Worm (Caenorhabditis elegans) whole organism, young adult: ENCODE measurements around the gene grl-23.

ENCODE experiments used
- C17E4.6 ChIP-seq: fragments of 200-800 bp; sonication (Bioruptor generic); IDR thresholded peaks from 2 replicates; pipeline ENCODE4 v1.3.6; 2022; ENCODE audit warnings: missing genetic modification reagents, missing genetic modification characterization, missing compliant biosample characterization
- F22D6.2 ChIP-seq: sonication (generic microtip); optimal IDR thresholded peaks from 2 replicates; lab custom pipeline; 2016; ENCODE audit warnings: mild to moderate bottlenecking, missing genetic modification characterization, missing compliant biosample characterization
- F23B12.7 ChIP-seq: sonication (generic microtip); optimal IDR thresholded peaks from 2 replicates; lab custom pipeline; 2017; ENCODE audit warnings: missing genetic modification characterization, mild to moderate bottlenecking, missing compliant biosample characterization, antibody characterized with exemption, moderate library complexity; ENCODE audit not compliant: insufficient read depth
- F33H1.4 ChIP-seq: fragments of 200-800 bp; sonication (Bioruptor generic); IDR thresholded peaks from 2 replicates; pipeline ENCODE4 v1.3.6; 2022; ENCODE audit warnings: missing genetic modification reagents, missing genetic modification characterization, missing compliant biosample characterization
- F37B4.10 ChIP-seq: fragments of 200-800 bp; sonication (Bioruptor generic); IDR thresholded peaks from 2 replicates; pipeline ENCODE4 v1.3.6; 2022; ENCODE audit warnings: missing genetic modification characterization, missing compliant biosample characterization
- F39B2.1 ChIP-seq: fragments of 200-800 bp; sonication (Bioruptor generic); IDR thresholded peaks from 2 replicates; pipeline ENCODE4 v1.3.6; 2022; ENCODE audit warnings: missing genetic modification reagents, missing genetic modification characterization, missing compliant biosample characterization
- K12H6.12 ChIP-seq: fragments of 200-800 bp; sonication (Bioruptor generic); optimal IDR thresholded peaks from 2 replicates; lab custom pipeline; 2018; ENCODE audit warnings: mild to moderate bottlenecking, missing genetic modification characterization, missing compliant biosample characterization
- T07F8.4 ChIP-seq: sonication (generic microtip); optimal IDR thresholded peaks from 2 replicates; lab custom pipeline; 2016; ENCODE audit warnings: mild to moderate bottlenecking, missing genetic modification characterization, moderate library complexity, missing compliant biosample characterization
- Y53G8AR.9 ChIP-seq: fragments of 200-800 bp; sonication (Bioruptor generic); conservative IDR thresholded peaks from 2 replicates; pipeline ENCODE4 v1.3.6; 2022; ENCODE audit warnings: missing genetic modification reagents, missing genetic modification characterization, missing compliant biosample characterization
- Y67H2A.10 ChIP-seq: fragments of 200-800 bp; sonication (Bioruptor generic); conservative IDR thresholded peaks from 2 replicates; pipeline ENCODE4 v1.3.6; 2022; ENCODE audit warnings: missing genetic modification reagents, missing genetic modification characterization, missing compliant biosample characterization
- ZK185.1 ChIP-seq: sonication (generic microtip); optimal IDR thresholded peaks from 2 replicates; lab custom pipeline; 2016; ENCODE audit warnings: mild to moderate bottlenecking, missing genetic modification characterization, missing compliant biosample characterization; ENCODE audit not compliant: poor library complexity, severe bottlenecking
- ama-1 ChIP-seq, 3 experiments: fragments of 150-350 bp in 1 of 3; sonication (generic microtip) in 2 of 3; optimal IDR thresholded peaks; 2 replicates each; lab custom pipeline; 2014 to 2018; ENCODE audit warnings: missing biosample characterization in 2 of 3, missing genetic modification characterization in 2 of 3, missing genetic modification reagents in 2 of 3
- aptf-2 ChIP-seq: fragments of 200-800 bp; sonication (Bioruptor generic); conservative IDR thresholded peaks from 2 replicates; pipeline ENCODE4 v1.3.6; 2022; ENCODE audit warnings: missing genetic modification reagents, missing genetic modification characterization, missing compliant biosample characterization
- atf-7 ChIP-seq: sonication (generic microtip); optimal IDR thresholded peaks from 2 replicates; lab custom pipeline; 2017; ENCODE audit warnings: mild to moderate bottlenecking, missing genetic modification characterization, missing compliant biosample characterization
- attf-3 ChIP-seq: fragments of 200-800 bp; sonication (Bioruptor generic); conservative IDR thresholded peaks from 2 replicates; pipeline ENCODE4 v1.3.6; 2022; ENCODE audit warnings: missing genetic modification reagents, missing genetic modification characterization, missing compliant biosample characterization
- attf-6 ChIP-seq: fragments of 200-800 bp; sonication (Bioruptor generic); IDR thresholded peaks from 2 replicates; pipeline ENCODE4 v1.3.6; 2022; ENCODE audit warnings: missing genetic modification reagents, missing genetic modification characterization, missing compliant biosample characterization
- cebp-1 ChIP-seq, 2 experiments: fragments of 200-800 bp in 1 of 2; sonication (Bioruptor generic) in 1 of 2; sonication (generic microtip) in 1 of 2; IDR thresholded peaks in 1 of 2; optimal IDR thresholded peaks in 1 of 2; 2 replicates each; pipeline versions ENCODE4 v1.3.6 to Lab custom; 2017 to 2022; ENCODE audit warnings: missing compliant biosample characterization in 2 of 2, missing genetic modification characterization in 2 of 2, mild to moderate bottlenecking in 1 of 2, missing genetic modification reagents in 1 of 2, moderate library complexity in 1 of 2
- ceh-40 ChIP-seq: fragments of 200-800 bp; sonication (Bioruptor generic); IDR thresholded peaks from 2 replicates; pipeline ENCODE4 v1.3.6; 2022; ENCODE audit warnings: missing genetic modification characterization, missing compliant biosample characterization
- ceh-79 ChIP-seq: sonication (generic microtip); optimal IDR thresholded peaks from 2 replicates; lab custom pipeline; 2017; ENCODE audit warnings: mild to moderate bottlenecking, missing genetic modification characterization, missing compliant biosample characterization
- ceh-91 ChIP-seq: fragments of 200-800 bp; sonication (Bioruptor generic); IDR thresholded peaks from 2 replicates; pipeline ENCODE4 v1.3.6; 2022; ENCODE audit warnings: missing genetic modification reagents, missing genetic modification characterization, missing compliant biosample characterization
- dpff-1 ChIP-seq: sonication (generic microtip); optimal IDR thresholded peaks from 2 replicates; lab custom pipeline; 2017; ENCODE audit warnings: mild to moderate bottlenecking, missing genetic modification characterization, missing compliant biosample characterization
- efl-1 ChIP-seq: fragments of 150-350 bp; optimal IDR thresholded peaks from 2 replicates; lab custom pipeline; 2014; ENCODE audit warnings: missing biosample characterization, missing genetic modification reagents, missing genetic modification characterization
- ekl-4 ChIP-seq: fragments of 200-800 bp; sonication (Bioruptor generic); IDR thresholded peaks from 2 replicates; pipeline ENCODE4 v1.3.6; 2022; ENCODE audit warnings: missing genetic modification reagents, missing genetic modification characterization, missing compliant biosample characterization
- him-1 ChIP-seq: sonication (generic microtip); optimal IDR thresholded peaks from 2 replicates; lab custom pipeline; 2016; ENCODE audit warnings: missing genotype, missing genetic modification reagents, missing genetic modification characterization, missing compliant biosample characterization
- hlh-26 ChIP-seq: fragments of 200-800 bp; sonication (Bioruptor generic); conservative IDR thresholded peaks from 2 replicates; pipeline ENCODE4 v1.3.6; 2022; ENCODE audit warnings: missing genetic modification reagents, missing genetic modification characterization, missing compliant biosample characterization
- lin-26 ChIP-seq: fragments of 200-800 bp; sonication (Bioruptor generic); IDR thresholded peaks from 2 replicates; pipeline ENCODE4 v1.3.6; 2022; ENCODE audit warnings: missing genetic modification reagents, missing genetic modification characterization, missing compliant biosample characterization
- lir-1 ChIP-seq: fragments of 200-800 bp; sonication (Bioruptor generic); conservative IDR thresholded peaks from 2 replicates; pipeline ENCODE4 v1.3.6; 2022; ENCODE audit warnings: missing genetic modification reagents, missing genetic modification characterization, missing compliant biosample characterization
- madf-10 ChIP-seq: sonication (generic microtip); optimal IDR thresholded peaks from 2 replicates; lab custom pipeline; 2016; ENCODE audit warnings: mild to moderate bottlenecking, missing genetic modification characterization, missing compliant biosample characterization
- madf-8 ChIP-seq: fragments of 200-800 bp; sonication (Bioruptor generic); conservative IDR thresholded peaks from 2 replicates; pipeline ENCODE4 v1.3.6; 2022; ENCODE audit warnings: missing genetic modification reagents, missing genetic modification characterization, missing compliant biosample characterization
- nfya-2 ChIP-seq: fragments of 200-800 bp; sonication (Bioruptor generic); IDR thresholded peaks from 2 replicates; pipeline ENCODE4 v1.3.6; 2022; ENCODE audit warnings: missing genetic modification reagents, missing genetic modification characterization, missing compliant biosample characterization
- nhr-120 ChIP-seq: fragments of 200-800 bp; sonication (Bioruptor generic); IDR thresholded peaks from 2 replicates; pipeline ENCODE4 v1.3.6; 2022; ENCODE audit warnings: missing genetic modification characterization, missing compliant biosample characterization
- nhr-80 ChIP-seq: sonication (generic microtip); optimal IDR thresholded peaks from 2 replicates; lab custom pipeline; 2016; ENCODE audit warnings: missing genetic modification characterization, missing compliant biosample characterization
- nhr-90 ChIP-seq: sonication (generic microtip); optimal IDR thresholded peaks from 2 replicates; lab custom pipeline; 2016; ENCODE audit warnings: missing genotype, mild to moderate bottlenecking, missing genetic modification characterization, missing compliant biosample characterization
- pbrm-1 ChIP-seq: fragments of 200-800 bp; sonication (Bioruptor generic); IDR thresholded peaks from 2 replicates; pipeline ENCODE4 v1.3.6; 2022; ENCODE audit warnings: missing genetic modification reagents, missing genetic modification characterization, missing compliant biosample characterization
- pha-4 ChIP-seq: fragments of 150-350 bp; sonication (generic microtip); optimal IDR thresholded peaks from 2 replicates; lab custom pipeline; 2014; ENCODE audit warnings: missing biosample characterization, missing genetic modification reagents, missing genetic modification characterization
- snpc-1.3 ChIP-seq: sonication (generic microtip); optimal IDR thresholded peaks from 2 replicates; lab custom pipeline; 2017; ENCODE audit warnings: missing genetic modification characterization, mild to moderate bottlenecking, missing compliant biosample characterization, antibody characterized with exemption, moderate library complexity, missing genotype, missing genetic modification reagents; ENCODE audit not compliant: insufficient read depth
- zim-3 ChIP-seq: sonication (generic microtip); optimal IDR thresholded peaks from 2 replicates; lab custom pipeline; 2017; ENCODE audit warnings: mild to moderate bottlenecking, missing genetic modification characterization, moderate library complexity, missing compliant biosample characterization
- ztf-25 ChIP-seq: fragments of 200-800 bp; sonication (Bioruptor generic); IDR thresholded peaks from 2 replicates; pipeline ENCODE4 v1.3.6; 2022; ENCODE audit warnings: missing genetic modification reagents, missing genetic modification characterization, missing compliant biosample characterization
- ztf-3 ChIP-seq: fragments of 200-800 bp; sonication (Bioruptor generic); optimal IDR thresholded peaks from 2 replicates; lab custom pipeline; 2018; ENCODE audit warnings: mild to moderate bottlenecking, missing genetic modification characterization, missing compliant biosample characterization

The grl-23 gene

DNA sequence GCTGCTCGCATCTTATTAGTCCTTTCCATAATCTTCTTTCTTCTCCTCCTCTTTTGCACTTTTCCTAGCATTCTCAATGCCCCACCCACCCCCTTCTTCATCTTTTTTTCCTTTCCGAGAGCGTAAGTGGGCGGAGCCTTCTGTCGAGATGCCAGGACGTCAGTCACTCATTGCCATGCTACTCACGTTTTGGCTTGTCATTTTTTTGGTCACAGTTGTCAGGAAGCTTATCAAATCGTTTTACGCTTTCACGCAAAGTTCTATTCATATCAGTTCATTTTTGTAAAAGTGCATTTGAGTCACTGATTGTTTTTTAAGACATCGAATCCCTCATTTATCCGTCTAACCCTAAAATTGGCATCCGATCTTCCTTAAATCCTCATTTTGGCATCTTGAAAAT, 36.7 kb downstream of the grl-23 start:
- TF ChIP-seq F22D6.2 (tag; lab: Kevin White, UChicago) (no peak), zim-3 (tag; lab: Kevin White, UChicago) (no peak), lin-26 (GFP tag; lab: Robert Waterston, UW) (no peak), nhr-80 (tag; lab: Kevin White, UChicago) (peak; percentile 23), ZK185.1 (tag; lab: Kevin White, UChicago) (peak; percentile 13)

DNA sequence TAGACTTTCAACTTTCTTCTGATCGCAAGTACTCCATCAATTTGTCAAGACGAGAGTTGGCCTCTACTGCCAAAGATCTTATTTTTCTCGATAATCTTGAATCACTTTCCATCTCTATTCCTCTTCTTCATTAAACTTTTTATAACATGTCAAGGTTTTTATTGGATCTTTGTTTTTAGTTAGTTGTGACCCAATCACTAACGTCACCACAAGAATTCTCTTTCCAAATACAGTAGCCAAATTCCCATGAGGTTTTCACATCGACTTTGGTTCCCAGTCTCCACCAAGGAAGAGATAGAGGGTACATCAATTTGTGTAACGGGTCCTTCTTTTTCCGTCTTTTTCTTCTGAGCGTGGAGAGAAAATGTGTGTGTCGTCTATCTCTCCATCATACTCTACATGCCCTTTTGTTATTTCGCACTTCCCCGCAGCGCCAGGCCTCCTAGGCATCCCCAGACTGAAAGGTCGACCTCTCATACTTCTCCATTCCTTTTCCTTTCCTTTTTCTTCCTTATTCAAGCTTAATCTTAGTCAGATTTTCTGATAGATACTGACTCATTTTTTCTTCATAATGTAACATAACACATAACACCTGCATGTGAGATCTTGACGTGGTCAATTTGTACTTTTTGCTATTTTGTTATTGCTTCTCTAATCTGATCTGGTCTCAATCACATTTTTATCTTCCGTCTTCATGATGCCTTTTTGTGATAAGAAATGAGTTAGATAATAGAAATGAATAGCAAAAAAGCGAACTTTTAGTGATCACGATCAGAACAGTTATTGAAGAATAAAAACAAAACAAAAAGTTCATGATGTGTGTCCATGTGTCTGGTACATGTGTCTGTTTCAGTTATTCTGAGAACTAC, 37.5 kb downstream of the grl-23 start:
- TF ChIP-seq madf-10 (tag; lab: Kevin White, UChicago): no peak

DNA sequence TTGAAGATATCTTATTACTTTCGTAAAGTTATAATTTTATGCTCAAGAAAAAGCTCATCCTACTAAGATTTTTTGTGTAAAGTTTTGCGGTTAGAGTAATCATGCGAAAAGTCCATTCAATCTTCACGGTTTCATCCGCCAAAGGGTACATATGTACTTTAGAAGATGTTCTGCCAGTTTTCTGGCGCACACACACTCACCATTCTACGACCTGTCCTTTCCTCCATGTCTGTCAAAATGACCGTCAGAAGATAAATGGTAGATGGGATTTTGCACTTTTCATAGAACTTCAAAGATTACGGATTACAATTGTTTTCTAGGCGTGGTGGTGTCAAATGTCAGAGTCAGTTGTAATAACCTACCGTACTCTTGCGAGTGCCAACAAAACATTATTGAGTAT, 39.2 kb downstream of the grl-23 start:
- TF ChIP-seq F37B4.10 (no peak), T07F8.4 (tag; lab: Kevin White, UChicago) (no peak), ceh-40 (no peak), F23B12.7 (tag; lab: Kevin White, UChicago) (no peak), attf-3 (GFP tag; lab: Robert Waterston, UW) (no peak)

DNA sequence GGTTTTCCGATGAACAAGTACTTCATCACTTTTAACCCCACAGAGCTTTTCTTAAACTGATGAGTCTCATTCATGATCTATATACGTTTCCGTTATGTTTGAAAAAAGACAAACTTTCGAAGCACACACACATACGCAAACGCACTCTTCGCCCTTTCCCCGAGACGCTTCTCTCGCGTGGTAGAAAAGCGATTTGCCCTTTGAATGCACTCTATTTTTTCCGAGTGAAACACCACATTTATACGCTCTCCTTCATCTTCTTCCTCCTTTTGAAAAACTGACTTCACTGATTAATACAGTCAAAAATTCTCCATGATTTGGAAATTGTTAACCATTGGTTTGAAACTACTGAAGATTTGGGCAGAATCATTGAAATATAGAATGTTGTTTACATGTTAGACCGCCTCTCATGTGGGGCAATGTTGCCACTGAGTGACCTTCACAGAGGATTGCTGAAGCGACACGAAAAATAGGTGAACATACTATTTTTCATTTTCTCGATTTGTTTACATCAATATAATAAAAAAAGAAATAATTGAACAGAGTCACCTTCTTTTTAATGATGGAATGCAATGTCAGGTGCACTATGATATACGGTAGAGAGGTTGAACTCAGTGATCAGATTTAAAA, 40.2 kb downstream of the grl-23 start:
- TF ChIP-seq atf-7 (no peak), aptf-2 (GFP tag; lab: Robert Waterston, UW) (no peak), K12H6.12 (no peak), nhr-90 (tag; lab: Kevin White, UChicago) (no peak), ztf-3 (GFP tag; lab: Kevin White, UChicago) (no peak), ZK185.1 (tag; lab: Kevin White, UChicago) (no peak), Y67H2A.10 (GFP tag; lab: Robert Waterston, UW) (no peak), attf-6 (no peak), cebp-1 (GFP tag; IDR thresholded peaks at IDR 0.05; lab: Robert Waterston, UW) (no peak), cebp-1 (tag; optimal IDR thresholded peaks at IDR 0.05; lab: Kevin White, UChicago) (no peak), F39B2.1 (GFP tag; lab: Robert Waterston, UW) (no peak), efl-1 (no peak), ceh-91 (no peak), hlh-26 (GFP tag; lab: Robert Waterston, UW) (no peak), dpff-1 (tag; lab: Kevin White, UChicago) (no peak), ztf-25 (no peak), lir-1 (no peak)

DNA sequence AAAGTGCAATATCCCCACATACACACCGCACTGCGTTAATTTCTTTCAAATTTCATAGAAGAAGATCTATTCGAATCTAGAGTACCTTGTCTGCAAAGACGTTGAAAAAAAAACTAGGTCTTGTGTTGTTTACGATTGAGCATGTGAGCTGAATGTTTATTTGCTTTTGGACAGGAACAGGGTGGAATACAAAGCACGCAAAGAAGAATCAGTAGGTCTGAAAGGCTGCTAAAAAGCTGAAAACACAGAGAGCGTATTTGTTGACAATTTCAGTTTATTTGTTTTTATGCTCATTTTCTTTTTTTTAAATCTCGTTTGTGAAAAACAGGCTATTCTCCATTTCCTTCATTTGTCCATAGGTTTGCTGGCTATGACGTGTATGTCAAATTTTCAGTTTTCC, 41.8 kb downstream of the grl-23 start:
- TF ChIP-seq nhr-120 (GFP tag; lab: Robert Waterston, UW): no peak
- TF ChIP-seq C17E4.6 (GFP tag; lab: Robert Waterston, UW): no peak
- no peak for TF ChIP-seq snpc-1.3 (tag; lab: Kevin White, UChicago)
- no peak for TF ChIP-seq nfya-2
- no peak for TF ChIP-seq ama-1 (optimal IDR thresholded peaks at IDR 0.05; lab: Kevin White, UChicago)
- no peak for TF ChIP-seq ama-1 (GFP tag; optimal IDR thresholded peaks at IDR 0.05; lab: Kevin White, UChicago)
- no peak for TF ChIP-seq Y67H2A.10 (GFP tag; lab: Robert Waterston, UW)
- TF ChIP-seq him-1 (tag; lab: Kevin White, UChicago): no peak
- TF ChIP-seq pbrm-1 (GFP tag; lab: Robert Waterston, UW): no peak
- TF ChIP-seq ceh-79: no peak
- no peak for TF ChIP-seq pha-4 (tag; lab: Kevin White, UChicago)
- TF ChIP-seq F33H1.4: no peak
- TF ChIP-seq madf-8 (GFP tag; lab: Robert Waterston, UW): no peak
- no peak for TF ChIP-seq aptf-2 (GFP tag; lab: Robert Waterston, UW)
- no peak for TF ChIP-seq madf-10 (tag; lab: Kevin White, UChicago)
- no peak for TF ChIP-seq Y53G8AR.9 (GFP tag; lab: Robert Waterston, UW)
- TF ChIP-seq ztf-25: no peak
- TF ChIP-seq ekl-4: no peak
